Worm (Caenorhabditis elegans) whole organism, L1 larva: Measurements from ENCODE around the gene sfxn-1.5.

Source experiments
- lin-15B ChIP-seq: fragments of 150-350 bp; sonication (generic microtip); optimal IDR thresholded peaks from 3 replicates; lab custom pipeline; 2014; ENCODE audit warnings: missing biosample characterization, missing genetic modification characterization
- lsy-2 ChIP-seq, 2 experiments: fragments of 150-350 bp; optimal IDR thresholded peaks; 2 replicates each; lab custom pipeline; 2014; ENCODE audit warnings: missing biosample characterization in 2 of 2, missing genetic modification characterization in 2 of 2
- mep-1 ChIP-seq: fragments of 150-350 bp; optimal IDR thresholded peaks from 2 replicates; lab custom pipeline; 2014; ENCODE audit warnings: missing biosample characterization, missing genetic modification characterization
- pag-3 ChIP-seq: sonication (generic microtip); optimal IDR thresholded peaks from 2 replicates; lab custom pipeline; 2017; ENCODE audit warnings: missing genetic modification characterization, mild to moderate bottlenecking, missing compliant biosample characterization, antibody characterized with exemption, borderline replicate concordance; ENCODE audit not compliant: insufficient read depth
- snpc-4 ChIP-seq: fragments of 150-350 bp; optimal IDR thresholded peaks from 2 replicates; lab custom pipeline; 2014; ENCODE audit warnings: missing biosample characterization, missing genetic modification characterization
- tbx-2 ChIP-seq: sonication (generic microtip); optimal IDR thresholded peaks from 2 replicates; lab custom pipeline; 2016; ENCODE audit warnings: missing genetic modification characterization, missing compliant biosample characterization
- unc-62 ChIP-seq: fragments of 150-350 bp; optimal IDR thresholded peaks from 2 replicates; lab custom pipeline; 2014; ENCODE audit warnings: missing biosample characterization, missing genetic modification reagents, missing genetic modification characterization
- ztf-11 ChIP-seq, 2 experiments: sonication (generic microtip); optimal IDR thresholded peaks; 2 replicates each; lab custom pipeline; 2016 to 2017; ENCODE audit warnings: missing genetic modification characterization in 2 of 2, missing biosample characterization in 1 of 2, missing compliant biosample characterization in 1 of 2

- no peak for TF ChIP-seq lin-15B (tag; lab: Kevin White, UChicago)
- TF ChIP-seq lsy-2 (tag; optimal IDR thresholded peaks at IDR 0.05; lab: Kevin White, UChicago): no peak
- no peak for TF ChIP-seq pag-3 (tag; lab: Kevin White, UChicago)
- TF ChIP-seq unc-62 (GFP tag; lab: Kevin White, UChicago): no peak
- no peak for TF ChIP-seq snpc-4 (tag; lab: Kevin White, UChicago)
- TF ChIP-seq tbx-2: no peak
- TF ChIP-seq ztf-11 (tag; optimal IDR thresholded peaks at IDR 0.05; lab: Kevin White, UChicago): no peak
- no peak for TF ChIP-seq mep-1
Measured at ce11 chrX:11662557-11662956, 1.1 kb upstream of the sfxn-1.5 start.
